Fruit fly (Drosophila melanogaster): ENCODE data around the gene knk.

knk gene

dm6 chr3R:10115797-10116196 lies 9.7 kb downstream of the knk start:
- TF ChIP-seq chinmo (GFP tag; IDR thresholded peaks at IDR 0.05; ENCODE audit: partially characterized antibody) (0 out of 4 replicates have a peak, but pooled peaks have one; percentile 24), CG13894 (tag; optimal IDR thresholded peaks at IDR 0.05) (peak; percentile 6), H2.0 (GFP tag; IDR thresholded peaks at IDR 0.05) (no peak)

- no peak for TF ChIP-seq CG10431 (GFP tag; optimal IDR thresholded peaks at IDR 0.05)
- TF ChIP-seq exex (tag; optimal IDR thresholded peaks at IDR 0.05): peak; percentile 44
- no peak for TF ChIP-seq CG4707 (GFP tag; optimal IDR thresholded peaks at IDR 0.05)
- TF ChIP-seq Sry-δ (GFP tag; optimal IDR thresholded peaks at IDR 0.05): no peak
- no peak for TF ChIP-seq inv (GFP tag; IDR thresholded peaks at IDR 0.05; ENCODE audit: partially characterized antibody)
- TF ChIP-seq CG4617 (GFP tag; optimal IDR thresholded peaks at IDR 0.05; ENCODE audit: borderline replicate concordance): no peak
- peak; percentile 31 for TF ChIP-seq sens (GFP tag)
- TF ChIP-seq gsb (GFP tag; IDR thresholded peaks at IDR 0.05): 0 out of 2 replicates have a peak, but pooled peaks have one; percentile 8
- TF ChIP-seq aop (GFP tag; IDR thresholded peaks at IDR 0.05): no peak
- no peak for TF ChIP-seq CG7987 (GFP tag; optimal IDR thresholded peaks at IDR 0.05)
- no peak for TF ChIP-seq al (GFP tag; IDR thresholded peaks at IDR 0.05)
- peak; percentile 46 for TF ChIP-seq Ets65A (GFP tag)
- no peak for TF ChIP-seq CG9727 (GFP tag; optimal IDR thresholded peaks at IDR 0.05)
- TF ChIP-seq nom (GFP tag; optimal IDR thresholded peaks at IDR 0.05): peak; percentile 74
- no peak for TF ChIP-seq CG18262 (tag; optimal IDR thresholded peaks at IDR 0.05)
- no peak for TF ChIP-seq dmrt11E (tag; optimal IDR thresholded peaks at IDR 0.05)
- TF ChIP-seq CG15479 (GFP tag; optimal IDR thresholded peaks at IDR 0.05): peak; percentile 89
- TF ChIP-seq stc (GFP tag; IDR thresholded peaks at IDR 0.05): no peak
- no peak for TF ChIP-seq MBD-R2 (GFP tag; IDR thresholded peaks at IDR 0.05)
- no peak for TF ChIP-seq Stat92E (GFP tag; optimal IDR thresholded peaks at IDR 0.05)
Observed at dm6 chr3R:10114915-10115534, 10.4 kb downstream of the knk start.

dm6 chr3R:10113746-10114145 lies 11.7 kb downstream of the knk start:
- no peak for TF ChIP-seq sob (GFP tag; IDR thresholded peaks at IDR 0.05)
- no peak for TF ChIP-seq MESR4 (GFP tag; optimal IDR thresholded peaks at IDR 0.05)
- TF ChIP-seq hkb (optimal IDR thresholded peaks at IDR 0.05): no peak
- TF ChIP-seq hkb (GFP tag; IDR thresholded peaks at IDR 0.05): no peak
- no peak for TF ChIP-seq emc (GFP tag; optimal IDR thresholded peaks at IDR 0.05)
- TF ChIP-seq ssp (GFP tag; IDR thresholded peaks at IDR 0.05): no peak
- TF ChIP-seq CG7357 (GFP tag; IDR thresholded peaks at IDR 0.05): no peak
- no peak for TF ChIP-seq Dek (tag; optimal IDR thresholded peaks at IDR 0.05)
- TF ChIP-seq CG15479 (GFP tag; optimal IDR thresholded peaks at IDR 0.05): peak; percentile 58
- no peak for TF ChIP-seq chm (GFP tag; IDR thresholded peaks at IDR 0.05)
- TF ChIP-seq CG6272 (GFP tag; IDR thresholded peaks at IDR 0.05): no peak
- TF ChIP-seq fd102C (GFP tag; optimal IDR thresholded peaks at IDR 0.05): no peak
- TF ChIP-seq GATAe (GFP tag; conservative IDR thresholded peaks at IDR 0.05): no peak
- no peak for TF ChIP-seq so (GFP tag; IDR thresholded peaks at IDR 0.05)
- TF ChIP-seq exex (tag; optimal IDR thresholded peaks at IDR 0.05): peak; percentile 98
- TF ChIP-seq CG1024 (GFP tag; IDR thresholded peaks at IDR 0.05): no peak
- no peak for TF ChIP-seq esg (GFP tag; conservative IDR thresholded peaks at IDR 0.05)
- no peak for TF ChIP-seq sd (tag; optimal IDR thresholded peaks at IDR 0.05)
- TF ChIP-seq zen (tag; optimal IDR thresholded peaks at IDR 0.05): peak; percentile 66
- TF ChIP-seq sens (GFP tag): peak; percentile 52
- TF ChIP-seq tup (GFP tag; optimal IDR thresholded peaks at IDR 0.05): no peak
- TF ChIP-seq HLHmδ (GFP tag; optimal IDR thresholded peaks at IDR 0.05): no peak
- no peak for TF ChIP-seq chif (GFP tag; optimal IDR thresholded peaks at IDR 0.05)
- no peak for TF ChIP-seq CG11723 (GFP tag; optimal IDR thresholded peaks at IDR 0.05)
- TF ChIP-seq sim (GFP tag; IDR thresholded peaks at IDR 0.05): no peak
- no peak for TF ChIP-seq eyg (GFP tag; optimal IDR thresholded peaks at IDR 0.05)
- no peak for TF ChIP-seq CG3281 (GFP tag; optimal IDR thresholded peaks at IDR 0.05)
- no peak for TF ChIP-seq NfI (GFP tag; optimal IDR thresholded peaks at IDR 0.05)
- no peak for TF ChIP-seq CG9932 (GFP tag; IDR thresholded peaks at IDR 0.05)

Data from whole organism, embryonic.